Worm (Caenorhabditis elegans) whole organism, L4 larva: ENCODE measurements around the gene F32D8.13.
"Not testable (repeated sequence)": the region's sequence is repeated elsewhere in the genome, so short reads cannot be mapped to it uniquely, and the experiment has no call there.

Experiments
- D1046.2 ChIP-seq: fragments of 200-800 bp; sonication (Bioruptor generic); IDR thresholded peaks from 2 replicates; pipeline ENCODE4 v1.3.6; 2022; ENCODE audit warnings: missing genetic modification characterization, missing compliant biosample characterization
- F44E2.7 ChIP-seq: fragments of 200-800 bp; sonication (Bioruptor generic); IDR thresholded peaks from 2 replicates; pipeline ENCODE4 v2.1.2; 2022; ENCODE audit warnings: missing genetic modification characterization, missing compliant biosample characterization
- F49E8.2 ChIP-seq: sonication (generic microtip); optimal IDR thresholded peaks from 2 replicates; lab custom pipeline; 2016; ENCODE audit warnings: missing compliant biosample characterization, mild to moderate bottlenecking, missing genetic modification characterization, borderline replicate concordance
- T26A8.4 ChIP-seq: fragments of 200-800 bp; sonication (Bioruptor generic); IDR thresholded peaks from 2 replicates; pipeline ENCODE4 v1.3.6; 2022; ENCODE audit warnings: missing genetic modification characterization, missing compliant biosample characterization
- Y48G9A.11 ChIP-seq: fragments of 200-800 bp; sonication (Bioruptor generic); IDR thresholded peaks from 2 replicates; pipeline ENCODE4 v1.3.6; 2022; ENCODE audit warnings: missing genetic modification reagents, missing genetic modification characterization, missing compliant biosample characterization
- aha-1 ChIP-seq: fragments of 150-350 bp; peaks from one replicate; lab custom pipeline; 2014; ENCODE audit warnings: missing biosample characterization, missing genetic modification characterization
- arid-1 ChIP-seq: fragments of 200-800 bp; sonication (Bioruptor generic); conservative IDR thresholded peaks from 2 replicates; pipeline ENCODE4 v1.3.6; 2022; ENCODE audit warnings: missing genetic modification reagents, missing genetic modification characterization, missing compliant biosample characterization
- ceh-20 ChIP-seq: fragments of 200-800 bp; sonication (Bioruptor generic); IDR thresholded peaks from 2 replicates; pipeline ENCODE4 v1.3.6; 2022; ENCODE audit warnings: missing genetic modification reagents, missing genetic modification characterization, missing compliant biosample characterization
- ceh-28 ChIP-seq: fragments of 150-350 bp; optimal IDR thresholded peaks from 2 replicates; lab custom pipeline; 2014; ENCODE audit warnings: missing biosample characterization, missing genetic modification reagents, missing genetic modification characterization
- ceh-82 ChIP-seq: sonication (generic microtip); optimal IDR thresholded peaks from 2 replicates; lab custom pipeline; 2017; ENCODE audit warnings: missing biosample characterization, missing genetic modification characterization
- cey-2 ChIP-seq: sonication (generic microtip); optimal IDR thresholded peaks from 3 replicates; lab custom pipeline; 2017; ENCODE audit warnings: missing genetic modification characterization, mild to moderate bottlenecking, missing compliant biosample characterization, antibody characterized with exemption, borderline replicate concordance; ENCODE audit not compliant: insufficient read depth
- daf-19 ChIP-seq: fragments of 200-800 bp; sonication (Bioruptor generic); conservative IDR thresholded peaks from 2 replicates; pipeline ENCODE4 v1.3.6; 2022; ENCODE audit warnings: missing genetic modification characterization, missing compliant biosample characterization
- daf-8 ChIP-seq: fragments of 200-800 bp; sonication (Bioruptor generic); IDR thresholded peaks from 2 replicates; pipeline ENCODE4 v1.3.6; 2022; ENCODE audit warnings: missing genetic modification characterization, missing compliant biosample characterization
- dmd-6 ChIP-seq: fragments of 200-800 bp; sonication (Bioruptor generic); IDR thresholded peaks from 2 replicates; pipeline ENCODE4 v1.3.6; 2022; ENCODE audit warnings: missing genetic modification reagents, missing genetic modification characterization, missing compliant biosample characterization
- dmd-8 ChIP-seq: fragments of 200-800 bp; sonication (Bioruptor generic); IDR thresholded peaks from 2 replicates; pipeline ENCODE4 v1.3.6; 2022; ENCODE audit warnings: missing genetic modification characterization, missing compliant biosample characterization
- dmd-9 ChIP-seq: fragments of 200-800 bp; sonication (Bioruptor generic); IDR thresholded peaks from 2 replicates; pipeline ENCODE4 v1.3.6; 2022; ENCODE audit warnings: missing genetic modification reagents, missing genetic modification characterization, missing compliant biosample characterization
- duxl-1 ChIP-seq: sonication (generic microtip); optimal IDR thresholded peaks from 2 replicates; lab custom pipeline; 2016; ENCODE audit warnings: mild to moderate bottlenecking, missing genetic modification characterization, moderate library complexity, missing compliant biosample characterization; ENCODE audit not compliant: poor library complexity
- egl-43 ChIP-seq: fragments of 200-800 bp; sonication (Bioruptor generic); IDR thresholded peaks from 2 replicates; pipeline ENCODE4 v1.3.6; 2022; ENCODE audit warnings: missing genetic modification reagents, missing genetic modification characterization, missing compliant biosample characterization
- hlh-11 ChIP-seq: fragments of 200-800 bp; sonication (Bioruptor generic); optimal IDR thresholded peaks from 2 replicates; lab custom pipeline; 2018; ENCODE audit warnings: mild to moderate bottlenecking, missing genetic modification characterization, missing compliant biosample characterization
- hmg-1.1 ChIP-seq: fragments of 200-800 bp; sonication (Bioruptor generic); IDR thresholded peaks from 2 replicates; pipeline ENCODE4 v1.3.6; 2022; ENCODE audit warnings: missing genetic modification reagents, missing genetic modification characterization, missing compliant biosample characterization
- jun-1 ChIP-seq: fragments of 150-350 bp; optimal IDR thresholded peaks from 2 replicates; lab custom pipeline; 2014; ENCODE audit warnings: missing biosample characterization, missing genetic modification reagents, missing genetic modification characterization
- lim-7 ChIP-seq: fragments of 200-800 bp; sonication (Bioruptor generic); IDR thresholded peaks from 2 replicates; pipeline ENCODE4 v1.3.6; 2022; ENCODE audit warnings: missing genetic modification characterization, missing compliant biosample characterization
- lsy-2 ChIP-seq, 2 experiments: fragments of 150-350 bp in 1 of 2; sonication (generic microtip) in 1 of 2; optimal IDR thresholded peaks; 2 replicates each; lab custom pipeline; 2014 to 2017; ENCODE audit warnings: missing biosample characterization in 2 of 2, missing genetic modification characterization in 2 of 2
- mdt-29 ChIP-seq: fragments of 200-800 bp; sonication (Bioruptor generic); IDR thresholded peaks from 2 replicates; pipeline ENCODE4 v1.3.6; 2022; ENCODE audit warnings: missing genetic modification reagents, missing genetic modification characterization, missing compliant biosample characterization
- mep-1 ChIP-seq: fragments of 150-350 bp; sonication (generic microtip); optimal IDR thresholded peaks from 3 replicates; lab custom pipeline; 2014; ENCODE audit warnings: missing biosample characterization, missing genetic modification characterization
- nhr-28 ChIP-seq: fragments of 150-350 bp; optimal IDR thresholded peaks from 2 replicates; lab custom pipeline; 2014; ENCODE audit warnings: missing biosample characterization, missing genetic modification characterization
- nhr-41 ChIP-seq: fragments of 200-800 bp; sonication (Bioruptor generic); IDR thresholded peaks from 2 replicates; pipeline ENCODE4 v1.3.6; 2022; ENCODE audit warnings: missing genetic modification reagents, missing genetic modification characterization, missing compliant biosample characterization
- nhr-6 ChIP-seq: fragments of 150-350 bp; optimal IDR thresholded peaks from 2 replicates; lab custom pipeline; 2014; ENCODE audit warnings: missing biosample characterization, missing genetic modification characterization
- nhr-76 ChIP-seq: fragments of 150-350 bp; optimal IDR thresholded peaks from 2 replicates; lab custom pipeline; 2014; ENCODE audit warnings: missing biosample characterization, missing genetic modification characterization
- pha-4 ChIP-seq, 2 experiments: fragments of 150-350 bp in 1 of 2; fragments of 200-800 bp in 1 of 2; sonication (Bioruptor generic) in 1 of 2; IDR thresholded peaks in 1 of 2; optimal IDR thresholded peaks in 1 of 2; 2 replicates each; pipeline versions ENCODE4 v1.3.6 to Lab custom; 2014 to 2022; ENCODE audit warnings: missing genetic modification characterization in 2 of 2, missing genetic modification reagents in 2 of 2, missing biosample characterization in 1 of 2, missing compliant biosample characterization in 1 of 2
- saeg-2 ChIP-seq: fragments of 200-800 bp; sonication (Bioruptor generic); IDR thresholded peaks from 2 replicates; pipeline ENCODE4 v1.3.6; 2022; ENCODE audit warnings: missing genetic modification reagents, missing genetic modification characterization, missing compliant biosample characterization
- set-16 ChIP-seq: fragments of 200-800 bp; sonication (Bioruptor generic); IDR thresholded peaks from 2 replicates; pipeline ENCODE4 v1.3.6; 2022; ENCODE audit warnings: missing genetic modification reagents, missing genetic modification characterization, missing compliant biosample characterization
- snpc-1.2 ChIP-seq: fragments of 200-800 bp; sonication (Bioruptor generic); IDR thresholded peaks from 2 replicates; pipeline ENCODE4 v1.3.6; 2022; ENCODE audit warnings: missing genetic modification reagents, missing genetic modification characterization, missing compliant biosample characterization
- unc-62 ChIP-seq, 3 experiments: fragments of 150-350 bp in 1 of 3; sonication (generic microtip); optimal IDR thresholded peaks in 2 of 3; peaks in 1 of 3; 1 replicate in 1 of 3; 2 replicates in 2 of 3; lab custom pipeline; 2014 to 2017; ENCODE audit warnings: missing biosample characterization in 3 of 3, missing genetic modification characterization in 3 of 3, missing genetic modification reagents in 3 of 3, missing genotype in 1 of 3
- vab-7 ChIP-seq: fragments of 200-800 bp; sonication (Bioruptor generic); IDR thresholded peaks from 2 replicates; pipeline ENCODE4 v1.3.6; 2022; ENCODE audit warnings: missing genetic modification reagents, missing genetic modification characterization, missing compliant biosample characterization
- zag-1 ChIP-seq: fragments of 150-350 bp; optimal IDR thresholded peaks from 2 replicates; lab custom pipeline; 2014; ENCODE audit warnings: missing biosample characterization, missing genetic modification characterization
- zfp-3 ChIP-seq: fragments of 200-800 bp; sonication (Bioruptor generic); conservative IDR thresholded peaks from 2 replicates; pipeline ENCODE4 v1.3.6; 2022; ENCODE audit warnings: missing genetic modification reagents, missing genetic modification characterization, missing compliant biosample characterization
- zip-2 ChIP-seq: fragments of 150-350 bp; optimal IDR thresholded peaks from 2 replicates; lab custom pipeline; 2014; ENCODE audit warnings: missing biosample characterization, missing genetic modification characterization
- ztf-11 ChIP-seq: fragments of 150-350 bp; optimal IDR thresholded peaks from 2 replicates; lab custom pipeline; 2014; ENCODE audit warnings: missing biosample characterization, missing genetic modification characterization

Gene F32D8.13

DNA sequence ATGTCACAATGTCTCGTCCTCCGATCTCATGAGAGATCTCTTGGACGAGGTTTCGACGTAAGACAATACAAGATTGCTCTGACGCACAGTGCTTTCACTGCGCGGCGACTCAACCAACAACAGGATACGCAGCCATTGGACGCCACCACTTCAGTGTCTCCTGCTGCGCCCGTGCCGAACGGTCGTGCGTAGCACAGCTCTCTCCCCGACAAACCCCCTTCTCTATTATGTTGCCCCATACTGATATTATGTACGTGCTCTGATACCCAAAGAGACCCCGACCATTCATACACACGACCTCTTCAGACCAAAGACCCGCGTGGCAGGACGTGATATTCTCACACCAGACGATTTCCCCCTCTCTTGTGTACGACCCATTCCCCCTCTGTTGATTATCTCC, 30.0 kb downstream of the F32D8.13 start:
- peak; percentile 48; the same call in 1 of the 2 replicates for TF ChIP-seq saeg-2 (GFP tag; lab: Robert Waterston, UW)
- TF ChIP-seq unc-62 (GFP tag; optimal IDR thresholded peaks at IDR 0.05 in 1 of 2; lab: Kevin White, UChicago): peak in 1 of 2 experiments; percentile 23
- not testable (repeated sequence) for TF ChIP-seq unc-62, pha-4 (tag; optimal IDR thresholded peaks at IDR 0.05; lab: Kevin White, UChicago)
- TF ChIP-seq set-16 (GFP tag; lab: Robert Waterston, UW): peak; percentile 49
- 0 out of 2 replicates have a peak, but pooled peaks have one; percentile 27 for TF ChIP-seq nhr-41 (GFP tag; lab: Robert Waterston, UW)
- peak; percentile 18; the same call in 1 of the 2 replicates for TF ChIP-seq hmg-1.1
- peak; percentile 16; the same call in 1 of the 2 replicates for TF ChIP-seq lim-7
- TF ChIP-seq dmd-8: peak; percentile 77
- TF ChIP-seq egl-43 (GFP tag; lab: Robert Waterston, UW): peak; percentile 79
- TF ChIP-seq dmd-9 (GFP tag; lab: Robert Waterston, UW): 0 out of 2 replicates have a peak, but pooled peaks have one; percentile 41
- 0 out of 2 replicates have a peak, but pooled peaks have one; percentile 53 for TF ChIP-seq Y48G9A.11
- TF ChIP-seq dmd-6: 0 out of 2 replicates have a peak, but pooled peaks have one; percentile 5
- 0 out of 2 replicates have a peak, but pooled peaks have one; percentile 8 for TF ChIP-seq pha-4 (GFP tag; IDR thresholded peaks at IDR 0.05; lab: Robert Waterston, UW)
- 0 out of 2 replicates have a peak, but pooled peaks have one; percentile 56 for TF ChIP-seq F44E2.7 (GFP tag; lab: Robert Waterston, UW)
- TF ChIP-seq ceh-20: 0 out of 2 replicates have a peak, but pooled peaks have one; percentile 35
- TF ChIP-seq D1046.2 (GFP tag; lab: Robert Waterston, UW): peak; percentile 45; the same call in 1 of the 2 replicates
- peak; percentile 33; the same call in 1 of the 2 replicates for TF ChIP-seq mdt-29

DNA sequence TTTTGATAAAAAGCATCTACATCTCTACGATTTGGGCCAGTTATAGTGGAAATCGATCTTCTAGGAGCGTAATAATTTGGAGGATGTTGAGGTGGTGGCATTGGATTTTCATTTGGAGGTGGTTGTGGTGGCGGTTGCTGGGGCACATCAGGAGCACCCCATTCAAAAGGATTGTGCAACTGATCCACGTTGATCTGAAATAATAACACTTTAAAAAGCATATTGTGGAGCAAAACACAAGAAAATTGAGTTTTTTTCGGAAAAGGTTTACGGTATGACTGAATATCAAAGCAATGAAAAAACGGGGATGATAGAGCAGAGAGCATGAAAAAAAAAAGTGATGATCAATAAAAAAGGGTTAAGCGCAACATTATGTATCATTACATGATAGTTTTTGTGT, 30.7 kb downstream of the F32D8.13 start, which contains the start of gene saeg-1:
TSS of gene saeg-1 (minus strand) at position 101 of the 400 bp plus-strand sequence.
- TF ChIP-seq unc-62 (GFP tag; optimal IDR thresholded peaks at IDR 0.05 in 1 of 2; lab: Kevin White, UChicago) (no peak), unc-62 (tag; optimal IDR thresholded peaks at IDR 0.05; lab: Kevin White, UChicago) (no peak), nhr-6 (tag; lab: Kevin White, UChicago) (no peak), daf-19 (no peak), zfp-3 (no peak), zag-1 (no peak), hlh-11 (tag; lab: Kevin White, UChicago) (no peak), arid-1 (GFP tag; lab: Robert Waterston, UW) (no peak), T26A8.4 (GFP tag; lab: Robert Waterston, UW) (no peak), mep-1 (tag; lab: Kevin White, UChicago) (no peak), aha-1 (tag; lab: Kevin White, UChicago) (no peak), zip-2 (tag; lab: Kevin White, UChicago) (no peak), ceh-82 (no peak), daf-8 (no peak), jun-1 (tag; lab: Kevin White, UChicago) (no peak)

DNA sequence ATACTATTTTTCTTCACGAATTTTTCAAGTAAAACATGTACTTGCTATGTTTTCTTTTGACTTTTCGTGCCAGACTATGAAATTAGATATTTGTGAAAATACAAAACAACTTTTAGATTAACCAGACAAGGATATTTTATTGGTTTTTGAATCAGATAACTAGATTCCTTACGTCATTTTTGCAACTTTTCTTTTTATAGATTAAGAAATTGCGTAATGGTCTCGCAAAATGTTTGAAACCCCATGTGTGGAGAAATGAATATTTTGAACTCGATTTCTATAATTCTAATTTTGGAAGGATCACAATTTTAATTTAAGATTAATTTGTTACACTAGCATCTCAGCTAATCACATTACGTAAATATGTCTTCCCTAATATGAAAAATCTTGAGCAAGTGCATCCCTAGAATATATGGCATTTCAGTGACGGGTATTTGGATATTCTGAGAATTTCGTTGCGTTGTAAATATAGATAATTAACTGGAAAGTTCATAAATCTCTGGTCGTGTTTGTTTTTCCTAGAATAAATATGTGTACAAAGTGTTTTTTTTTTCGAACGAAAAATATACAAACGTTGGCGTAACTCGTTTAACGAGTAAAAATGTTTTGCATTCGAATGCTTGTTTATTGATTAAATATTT, 33.8 kb downstream of the F32D8.13 start:
- TF ChIP-seq ztf-11 (tag; lab: Kevin White, UChicago) (no peak), nhr-28 (no peak), lsy-2 (tag; optimal IDR thresholded peaks at IDR 0.05; lab: Kevin White, UChicago) (no peak), nhr-76 (tag; lab: Kevin White, UChicago) (no peak), F49E8.2 (no peak), saeg-2 (GFP tag; lab: Robert Waterston, UW) (no peak), vab-7 (GFP tag; lab: Robert Waterston, UW) (no peak), cey-2 (no peak), ceh-28 (no peak), duxl-1 (tag; lab: Kevin White, UChicago) (no peak), snpc-1.2 (GFP tag; lab: Robert Waterston, UW) (no peak)
